Fruit fly (Drosophila melanogaster) whole organism, embryonic: ENCODE data around the gene eca.
A peak's percentile ranks its signal among the peaks of the same experiment; 100 is the strongest.

ENCODE experiments used
- Atf-2 ChIP-seq: fragments of 200-800 bp; sonication (Bioruptor generic); optimal IDR thresholded peaks from 2 replicates; lab custom pipeline; 2016; ENCODE audit warnings: missing biosample characterization, missing genetic modification characterization
- Awh ChIP-seq: fragments of 200-800 bp; sonication (Bioruptor generic); IDR thresholded peaks from 2 replicates; pipeline ENCODE4, ENCODE4 v1.3.6; 2022; ENCODE audit warnings: missing biosample characterization, missing genetic modification characterization
- Bteb2 ChIP-seq: fragments of 200-800 bp; sonication (Bioruptor generic); optimal IDR thresholded peaks from 2 replicates; lab custom pipeline; 2016; ENCODE audit warnings: missing biosample characterization, missing genetic modification characterization
- CG11398 ChIP-seq: fragments of 200-800 bp; sonication (Bioruptor generic); optimal IDR thresholded peaks from 2 replicates; lab custom pipeline; 2016; ENCODE audit warnings: missing biosample characterization, missing genetic modification characterization
- CG12219 ChIP-seq: fragments of 200-800 bp; sonication (Bioruptor generic); optimal IDR thresholded peaks from 3 replicates; lab custom pipeline; 2018; ENCODE audit warnings: missing biosample characterization, mild to moderate bottlenecking, missing genetic modification characterization
- CG12391 ChIP-seq: fragments of 200-800 bp; sonication (Bioruptor generic); optimal IDR thresholded peaks from 3 replicates; lab custom pipeline; 2018; ENCODE audit warnings: missing biosample characterization, mild to moderate bottlenecking, missing genetic modification characterization, moderate library complexity
- CG13424 ChIP-seq: fragments of 200-800 bp; sonication (Bioruptor generic); optimal IDR thresholded peaks from 2 replicates; lab custom pipeline; 2019; ENCODE audit warnings: missing biosample characterization, mild to moderate bottlenecking, missing genetic modification characterization, moderate library complexity
- CG15479 ChIP-seq: fragments of 200-800 bp; sonication (Bioruptor generic); optimal IDR thresholded peaks from 3 replicates; lab custom pipeline; 2019; ENCODE audit warnings: missing biosample characterization, mild to moderate bottlenecking, missing genetic modification characterization, moderate library complexity
- CG15601 ChIP-seq: fragments of 200-800 bp; sonication (Bioruptor generic); optimal IDR thresholded peaks from 3 replicates; lab custom pipeline; 2019; ENCODE audit warnings: missing biosample characterization, mild to moderate bottlenecking, missing genetic modification characterization, moderate library complexity
- CG32767 ChIP-seq: fragments of 200-800 bp; sonication (Bioruptor generic); IDR thresholded peaks from 2 replicates; pipeline ENCODE4 v1.3.6; 2022; ENCODE audit warnings: missing biosample characterization, missing genetic modification characterization
- CG4404 ChIP-seq: fragments of 200-800 bp; sonication (Bioruptor generic); IDR thresholded peaks from 2 replicates; pipeline ENCODE4 v1.3.6; 2022; ENCODE audit warnings: missing biosample characterization, missing genetic modification characterization
- CG4707 ChIP-seq: fragments of 200-800 bp; sonication (Bioruptor generic); optimal IDR thresholded peaks from 2 replicates; lab custom pipeline; 2018; ENCODE audit warnings: missing biosample characterization, mild to moderate bottlenecking, missing genetic modification characterization, moderate library complexity
- CG4854 ChIP-seq: fragments of 200-800 bp; sonication (Bioruptor generic); optimal IDR thresholded peaks from 2 replicates; lab custom pipeline; 2016; ENCODE audit warnings: missing biosample characterization, missing genetic modification characterization, inconsistent platforms
- CG6654 ChIP-seq: fragments of 200-800 bp; sonication (Bioruptor generic); optimal IDR thresholded peaks from 2 replicates; lab custom pipeline; 2017; ENCODE audit warnings: missing biosample characterization, mild to moderate bottlenecking, missing genetic modification characterization
- CG7271 ChIP-seq: fragments of 200-800 bp; sonication (Bioruptor generic); optimal IDR thresholded peaks from 2 replicates; lab custom pipeline; 2018; ENCODE audit warnings: missing biosample characterization, mild to moderate bottlenecking, missing genetic modification characterization, moderate library complexity
- CTCF ChIP-seq: fragments of 200-800 bp; sonication (Bioruptor generic); optimal IDR thresholded peaks from 2 replicates; lab custom pipeline; 2017; ENCODE audit warnings: missing biosample characterization, mild to moderate bottlenecking, missing genetic modification characterization, moderate library complexity
- Dll ChIP-seq: fragments of 200-800 bp; sonication (Bioruptor generic); IDR thresholded peaks from 4 replicates; pipeline ENCODE4 v1.3.6; 2022; ENCODE audit warnings: missing biosample characterization, missing genetic modification characterization; ENCODE audit not compliant: partially characterized antibody
- ERR ChIP-seq: fragments of 200-800 bp; sonication (Bioruptor generic); optimal IDR thresholded peaks from 2 replicates; lab custom pipeline; 2016; ENCODE audit warnings: missing biosample characterization, missing genetic modification characterization
- Lim3 ChIP-seq: fragments of 200-800 bp; sonication (Bioruptor generic); IDR thresholded peaks from 2 replicates; pipeline ENCODE4 v1.3.6; 2022; ENCODE audit warnings: missing biosample characterization, missing genetic modification characterization
- MTF-1 ChIP-seq: fragments of 200-800 bp; sonication (Bioruptor generic); optimal IDR thresholded peaks from 2 replicates; lab custom pipeline; 2018; ENCODE audit warnings: missing biosample characterization, mild to moderate bottlenecking, missing genetic modification characterization, borderline replicate concordance
- Mad ChIP-seq: fragments of 200-800 bp; sonication (Bioruptor generic); optimal IDR thresholded peaks from 2 replicates; lab custom pipeline; 2016; ENCODE audit warnings: missing biosample characterization, missing genetic modification characterization
- NK7.1 ChIP-seq: fragments of 200-800 bp; sonication (Bioruptor generic); optimal IDR thresholded peaks from 3 replicates; lab custom pipeline; 2016; ENCODE audit warnings: missing biosample characterization, missing genetic modification characterization
- Nf-YC ChIP-seq: fragments of 200-800 bp; optimal IDR thresholded peaks from 3 replicates; lab custom pipeline; 2019; ENCODE audit warnings: missing biosample characterization, mild to moderate bottlenecking, missing genetic modification characterization, moderate library complexity
- Ssrp ChIP-seq: fragments of 200-800 bp; sonication (Bioruptor generic); optimal IDR thresholded peaks from 2 replicates; lab custom pipeline; 2018; ENCODE audit warnings: missing biosample characterization, mild to moderate bottlenecking, missing genetic modification characterization, moderate library complexity
- abd-A ChIP-seq: fragments of 200-800 bp; sonication (Bioruptor generic); optimal IDR thresholded peaks from 3 replicates; lab custom pipeline; 2019; ENCODE audit warnings: missing biosample characterization, mild to moderate bottlenecking, missing genetic modification characterization, moderate library complexity
- amos ChIP-seq: fragments of 200-800 bp; sonication (Bioruptor generic); IDR thresholded peaks from 2 replicates; pipeline ENCODE4 v1.3.6; 2022; ENCODE audit warnings: missing biosample characterization, missing genetic modification characterization; ENCODE audit not compliant: partially characterized antibody
- crc ChIP-seq: fragments of 200-800 bp; sonication (Bioruptor generic); optimal IDR thresholded peaks from 2 replicates; lab custom pipeline; 2016; ENCODE audit warnings: missing biosample characterization, missing genetic modification characterization
- danr ChIP-seq: fragments of 200-800 bp; sonication (Bioruptor generic); IDR thresholded peaks from 2 replicates; pipeline ENCODE4 v1.3.6; 2022; ENCODE audit warnings: missing biosample characterization, missing genetic modification characterization
- eyg ChIP-seq: fragments of 200-800 bp; sonication (Bioruptor generic); optimal IDR thresholded peaks from 3 replicates; lab custom pipeline; 2016; ENCODE audit warnings: missing biosample characterization, missing genetic modification characterization
- gem ChIP-seq: fragments of 200-800 bp; sonication (Bioruptor generic); optimal IDR thresholded peaks from 2 replicates; lab custom pipeline; 2019; ENCODE audit warnings: missing biosample characterization, mild to moderate bottlenecking, missing genetic modification characterization, moderate library complexity
- hb ChIP-seq: fragments of 200-800 bp; sonication (Bioruptor generic); IDR thresholded peaks from 3 replicates; pipeline ENCODE4 v1.3.6; 2022; ENCODE audit warnings: missing biosample characterization, missing genetic modification characterization; ENCODE audit not compliant: partially characterized antibody
- inv ChIP-seq: fragments of 200-800 bp; sonication (Bioruptor generic); IDR thresholded peaks from 2 replicates; pipeline ENCODE4 v1.3.6; 2022; ENCODE audit warnings: missing biosample characterization, missing genetic modification characterization; ENCODE audit not compliant: partially characterized antibody
- kni ChIP-seq: fragments of 200-800 bp; sonication (Bioruptor generic); optimal IDR thresholded peaks from 3 replicates; lab custom pipeline; 2017; ENCODE audit warnings: mild to moderate bottlenecking, missing biosample characterization, missing genetic modification reagents, missing genetic modification characterization
- lilli ChIP-seq: fragments of 200-800 bp; sonication (Bioruptor generic); optimal IDR thresholded peaks from 3 replicates; lab custom pipeline; 2016; ENCODE audit warnings: missing biosample characterization, missing genetic modification characterization
- lola ChIP-seq, 3 experiments: fragments of >200 bp in 2 of 3; fragments of 200-800 bp in 1 of 3; sonication (Bioruptor generic) in 1 of 3; optimal IDR thresholded peaks; 2 replicates each; lab custom pipeline; 2017 to 2019; ENCODE audit warnings: missing biosample characterization in 3 of 3, missing genetic modification characterization in 3 of 3, mild to moderate bottlenecking in 1 of 3, moderate library complexity in 1 of 3
- luna ChIP-seq: fragments of 200-800 bp; sonication (Bioruptor generic); optimal IDR thresholded peaks from 2 replicates; lab custom pipeline; 2016; ENCODE audit warnings: missing biosample characterization, missing genetic modification characterization
- nerfin-1 ChIP-seq: fragments of 200-800 bp; sonication (Bioruptor generic); optimal IDR thresholded peaks from 3 replicates; lab custom pipeline; 2019; ENCODE audit warnings: missing biosample characterization, mild to moderate bottlenecking, missing genetic modification characterization, moderate library complexity
- odd ChIP-seq: fragments of 200-800 bp; sonication (Bioruptor generic); optimal IDR thresholded peaks from 2 replicates; lab custom pipeline; 2017; ENCODE audit warnings: missing biosample characterization, mild to moderate bottlenecking, missing genetic modification characterization
- otp ChIP-seq: fragments of 200-800 bp; sonication (Bioruptor generic); IDR thresholded peaks from 3 replicates; pipeline ENCODE4, ENCODE4 v1.3.6; 2022; ENCODE audit warnings: missing biosample characterization, missing genetic modification characterization
- pb ChIP-seq: fragments of 200-800 bp; sonication (Bioruptor generic); optimal IDR thresholded peaks from 3 replicates; lab custom pipeline; 2016; ENCODE audit warnings: missing biosample characterization, missing genetic modification characterization
- pum ChIP-seq: fragments of 200-800 bp; sonication (Bioruptor generic); optimal IDR thresholded peaks from 2 replicates; lab custom pipeline; 2016; ENCODE audit warnings: missing biosample characterization, missing genetic modification characterization
- ranshi ChIP-seq: fragments of 200-800 bp; sonication (Bioruptor generic); IDR thresholded peaks from 2 replicates; pipeline ENCODE4 v1.3.6; 2022; ENCODE audit warnings: missing biosample characterization, missing genetic modification characterization
- sc ChIP-seq, 3 experiments: fragments of >200 bp in 2 of 3; fragments of 200-800 bp in 1 of 3; sonication (Bioruptor generic) in 1 of 3; optimal IDR thresholded peaks; 2 replicates in 2 of 3; 3 replicates in 1 of 3; lab custom pipeline; 2017; ENCODE audit warnings: mild to moderate bottlenecking in 1 of 3, missing biosample characterization in 1 of 3, missing genetic modification characterization in 1 of 3, missing genetic modification reagents in 1 of 3
- schlank ChIP-seq: fragments of 200-800 bp; sonication (Bioruptor generic); optimal IDR thresholded peaks from 2 replicates; lab custom pipeline; 2018; ENCODE audit warnings: missing biosample characterization, mild to moderate bottlenecking, missing genetic modification characterization
- sisA ChIP-seq: fragments of 200-800 bp; sonication (Bioruptor generic); IDR thresholded peaks from 2 replicates; pipeline ENCODE4 v1.3.6; 2022; ENCODE audit warnings: missing biosample characterization, missing genetic modification characterization
- slp2 ChIP-seq: fragments of 200-800 bp; sonication (Bioruptor generic); optimal IDR thresholded peaks from 2 replicates; lab custom pipeline; 2016; ENCODE audit warnings: missing biosample characterization, missing genetic modification characterization
- sob ChIP-seq: fragments of 200-800 bp; sonication (Bioruptor generic); IDR thresholded peaks from 2 replicates; pipeline ENCODE4 v1.3.6; 2022; ENCODE audit warnings: missing biosample characterization, missing genetic modification characterization
- tgo ChIP-seq: fragments of 200-800 bp; sonication (Bioruptor generic); IDR thresholded peaks from 3 replicates; pipeline ENCODE4 v1.3.6; 2022; ENCODE audit warnings: missing biosample characterization, missing genetic modification characterization
- tna ChIP-seq: fragments of 200-800 bp; sonication (Bioruptor generic); IDR thresholded peaks from 2 replicates; pipeline ENCODE4 v1.3.6; 2022; ENCODE audit warnings: missing biosample characterization, missing genetic modification characterization; ENCODE audit not compliant: partially characterized antibody
- trh ChIP-seq: fragments of 200-800 bp; sonication (Bioruptor generic); optimal IDR thresholded peaks from 2 replicates; lab custom pipeline; 2016; ENCODE audit warnings: missing biosample characterization, missing genetic modification characterization

eca gene

dm6 chr3R:9677734-9678341 is 7.4 kb downstream of the eca start, which contains the start of gene p23 (continued):
- TF ChIP-seq Nf-YC (tag; lab: Kevin White, UChicago), result no peak
- no peak for TF ChIP-seq CG4854 (GFP tag; lab: Kevin White, UChicago)
- TF ChIP-seq Mad (GFP tag; lab: Kevin White, UChicago), result no peak
- TF ChIP-seq CG4404, result no peak
- TF ChIP-seq pum (GFP tag; lab: Kevin White, UChicago), result no peak
- TF ChIP-seq CTCF (GFP tag; lab: Kevin White, UChicago), result peak; percentile 81
- peak; percentile 75 for TF ChIP-seq CG15601 (tag; lab: Kevin White, UChicago)
- peak; percentile 31 for TF ChIP-seq ERR (GFP tag; lab: Kevin White, UChicago)
- no peak for TF ChIP-seq kni (GFP tag; lab: Kevin White, UChicago)
- TF ChIP-seq tgo, result no peak
- no peak for TF ChIP-seq CG12219 (GFP tag; lab: Kevin White, UChicago)
- no peak for TF ChIP-seq CG13424 (tag; lab: Kevin White, UChicago)
- TF ChIP-seq luna, result no peak
- no peak for TF ChIP-seq ranshi (GFP tag; lab: Robert Waterston, UW)
- TF ChIP-seq nerfin-1 (tag; lab: Kevin White, UChicago), result peak; percentile 84
- TF ChIP-seq Ssrp, result no peak
- no peak for TF ChIP-seq CG32767 (GFP tag; lab: Robert Waterston, UW)
- TF ChIP-seq odd, result no peak
- TF ChIP-seq NK7.1 (GFP tag; lab: Kevin White, UChicago), result no peak
- TF ChIP-seq CG12391 (tag; lab: Kevin White, UChicago), result peak; percentile 30
- TF ChIP-seq lilli (GFP tag; lab: Kevin White, UChicago), result no peak
- no peak for TF ChIP-seq Bteb2
- TF ChIP-seq sob (GFP tag; lab: Robert Waterston, UW), result peak; percentile 62
- peak; percentile 9; the same call in 1 of the 2 replicates for TF ChIP-seq tna
- no peak for TF ChIP-seq Atf-2 (GFP tag; lab: Kevin White, UChicago)
- TF ChIP-seq hb (GFP tag; lab: Robert Waterston, UW), result no peak
- TF ChIP-seq lola (GFP tag; optimal IDR thresholded peaks at IDR 0.05; lab: Kevin White, UChicago), result no peak
- no peak for TF ChIP-seq pb (GFP tag; lab: Kevin White, UChicago)
- TF ChIP-seq sisA, result no peak
- TF ChIP-seq inv (GFP tag; lab: Robert Waterston, UW), result no peak
- TF ChIP-seq CG7271 (tag; lab: Kevin White, UChicago), result no peak
- no peak for TF ChIP-seq CG11398
- no peak for TF ChIP-seq CG4707 (GFP tag; lab: Kevin White, UChicago)
- no peak for TF ChIP-seq crc (GFP tag; lab: Kevin White, UChicago)
- TF ChIP-seq CG15479 (GFP tag; lab: Kevin White, UChicago), result no peak
- TF ChIP-seq Awh (GFP tag; lab: Robert Waterston, UW), result no peak
- peak; percentile 29; the same call in 1 of the 4 replicates for TF ChIP-seq Dll (GFP tag; lab: Robert Waterston, UW)
- TF ChIP-seq amos (GFP tag; lab: Robert Waterston, UW), result peak; percentile 73
- no peak for TF ChIP-seq danr (GFP tag; lab: Robert Waterston, UW)
- TF ChIP-seq Lim3 (GFP tag; lab: Robert Waterston, UW), result no peak
- no peak for TF ChIP-seq schlank (tag; lab: Kevin White, UChicago)
- TF ChIP-seq sc (optimal IDR thresholded peaks at IDR 0.05; lab: Kevin White, UChicago), result no peak
- TF ChIP-seq sc (GFP tag; optimal IDR thresholded peaks at IDR 0.05; lab: Kevin White, UChicago), result no peak
- TF ChIP-seq CG6654 (GFP tag; lab: Kevin White, UChicago), result no peak
- TF ChIP-seq eyg (GFP tag; lab: Kevin White, UChicago), result no peak
- no peak for TF ChIP-seq abd-A
- TF ChIP-seq otp (GFP tag; lab: Robert Waterston, UW), result no peak
- TF ChIP-seq gem (tag; lab: Kevin White, UChicago), result no peak
- no peak for TF ChIP-seq MTF-1 (GFP tag; lab: Kevin White, UChicago)
- no peak for TF ChIP-seq trh (GFP tag; lab: Kevin White, UChicago)
- no peak for TF ChIP-seq slp2 (GFP tag; lab: Kevin White, UChicago)
